Worm (Caenorhabditis elegans) whole organism, L3 larva: ENCODE results near the gene unc-16.

Source experiments
- R02D3.7 ChIP-seq: fragments of 150-350 bp; optimal IDR thresholded peaks from 2 replicates; lab custom pipeline; 2014; ENCODE audit warnings: missing biosample characterization, missing genetic modification characterization
- nhr-237 ChIP-seq: fragments of 150-350 bp; optimal IDR thresholded peaks from 2 replicates; lab custom pipeline; 2014; ENCODE audit warnings: missing biosample characterization, missing genetic modification characterization

- TF ChIP-seq nhr-237, result no peak
- no peak for TF ChIP-seq R02D3.7 (tag; lab: Kevin White, UChicago)
Measured at ce11 chrIII:9564410-9564809, 18.4 kb downstream of the unc-16 start, which contains the start of gene C48B4.10.
